Fruit fly (Drosophila melanogaster) whole organism, embryonic: ENCODE data around the gene CG34309.

Experiments
- Antp ChIP-seq: fragments of 200-800 bp; sonication (Bioruptor generic); optimal IDR thresholded peaks from 3 replicates; lab custom pipeline; 2016; ENCODE audit warnings: missing biosample characterization, missing genetic modification characterization
- CG10959 ChIP-seq: fragments of 200-800 bp; sonication (Bioruptor generic); IDR thresholded peaks from 2 replicates; pipeline ENCODE4 v1.3.6; 2022; ENCODE audit warnings: missing biosample characterization, missing genetic modification characterization
- CG11504 ChIP-seq: fragments of 200-800 bp; sonication (Bioruptor generic); optimal IDR thresholded peaks from 3 replicates; lab custom pipeline; 2019; ENCODE audit warnings: missing biosample characterization, mild to moderate bottlenecking, missing genetic modification characterization, moderate library complexity
- CG13894 ChIP-seq: fragments of 200-800 bp; sonication (Bioruptor generic); optimal IDR thresholded peaks from 3 replicates; lab custom pipeline; 2018; ENCODE audit warnings: missing biosample characterization, mild to moderate bottlenecking, missing genetic modification characterization, moderate library complexity
- CG18599 ChIP-seq: fragments of 200-800 bp; sonication (Bioruptor generic); optimal IDR thresholded peaks from 3 replicates; lab custom pipeline; 2017; ENCODE audit warnings: missing biosample characterization, missing genetic modification characterization, mild to moderate bottlenecking, moderate library complexity, missing genetic modification reagents
- CG2120 ChIP-seq: fragments of 200-800 bp; sonication (Bioruptor generic); optimal IDR thresholded peaks from 3 replicates; lab custom pipeline; 2016; ENCODE audit warnings: missing biosample characterization, missing genetic modification characterization
- CG2678 ChIP-seq: fragments of 200-800 bp; sonication (Bioruptor generic); optimal IDR thresholded peaks from 3 replicates; lab custom pipeline; 2019; ENCODE audit warnings: missing biosample characterization, mild to moderate bottlenecking, missing genetic modification characterization, moderate library complexity
- CG3281 ChIP-seq: fragments of 200-800 bp; sonication (Bioruptor generic); optimal IDR thresholded peaks from 3 replicates; lab custom pipeline; 2017; ENCODE audit warnings: missing biosample characterization, mild to moderate bottlenecking, missing genetic modification characterization
- CG34376 ChIP-seq: fragments of 200-800 bp; sonication (Bioruptor generic); optimal IDR thresholded peaks from 2 replicates; lab custom pipeline; 2018; ENCODE audit warnings: missing biosample characterization, mild to moderate bottlenecking, missing genetic modification characterization
- CG34422 ChIP-seq: fragments of 200-800 bp; sonication (Bioruptor generic); IDR thresholded peaks from 3 replicates; pipeline ENCODE4 v1.3.6; 2022; ENCODE audit warnings: missing biosample characterization, missing genetic modification characterization
- CG7963 ChIP-seq: fragments of 200-800 bp; sonication (Bioruptor generic); IDR thresholded peaks from 3 replicates; pipeline ENCODE4 v1.3.6; 2022; ENCODE audit warnings: missing biosample characterization, missing genetic modification characterization; ENCODE audit not compliant: partially characterized antibody
- D19A ChIP-seq: fragments of 200-800 bp; optimal IDR thresholded peaks from 3 replicates; lab custom pipeline; 2019; ENCODE audit warnings: missing biosample characterization, mild to moderate bottlenecking, missing genetic modification characterization, moderate library complexity
- D19B ChIP-seq: fragments of 200-800 bp; sonication (Bioruptor generic); optimal IDR thresholded peaks from 2 replicates; lab custom pipeline; 2017; ENCODE audit warnings: missing biosample characterization, mild to moderate bottlenecking, missing genetic modification characterization
- Dbx ChIP-seq: fragments of 200-800 bp; sonication (Bioruptor generic); IDR thresholded peaks from 3 replicates; pipeline ENCODE4 v1.3.6; 2022; ENCODE audit warnings: missing biosample characterization, missing genetic modification characterization
- Dek ChIP-seq: fragments of 200-800 bp; sonication (Bioruptor generic); optimal IDR thresholded peaks from 3 replicates; lab custom pipeline; 2019; ENCODE audit warnings: missing biosample characterization, mild to moderate bottlenecking, missing genetic modification characterization, moderate library complexity
- Dref ChIP-seq: fragments of 200-800 bp; sonication (Bioruptor generic); IDR thresholded peaks from 2 replicates; pipeline ENCODE4 v1.3.6; 2022; ENCODE audit warnings: missing biosample characterization, missing genetic modification characterization
- Gug ChIP-seq: fragments of 200-800 bp; sonication (Bioruptor generic); IDR thresholded peaks from 4 replicates; pipeline ENCODE4 v1.3.6; 2022; ENCODE audit warnings: missing biosample characterization, missing genetic modification characterization
- Meics ChIP-seq: fragments of 200-800 bp; sonication (Bioruptor generic); optimal IDR thresholded peaks from 2 replicates; lab custom pipeline; 2017; ENCODE audit warnings: missing biosample characterization, mild to moderate bottlenecking, missing genetic modification characterization
- Nf-YC ChIP-seq: fragments of 200-800 bp; optimal IDR thresholded peaks from 3 replicates; lab custom pipeline; 2019; ENCODE audit warnings: missing biosample characterization, mild to moderate bottlenecking, missing genetic modification characterization, moderate library complexity
- Sox102F ChIP-seq: fragments of 200-800 bp; sonication (Bioruptor generic); optimal IDR thresholded peaks from 2 replicates; lab custom pipeline; 2018; ENCODE audit warnings: missing biosample characterization, mild to moderate bottlenecking, missing genetic modification characterization, moderate library complexity
- YL-1 ChIP-seq: fragments of 200-800 bp; sonication (Bioruptor generic); optimal IDR thresholded peaks from 3 replicates; lab custom pipeline; 2017; ENCODE audit warnings: missing biosample characterization, mild to moderate bottlenecking, missing genetic modification characterization
- abd-A ChIP-seq: fragments of 200-800 bp; sonication (Bioruptor generic); optimal IDR thresholded peaks from 3 replicates; lab custom pipeline; 2019; ENCODE audit warnings: missing biosample characterization, mild to moderate bottlenecking, missing genetic modification characterization, moderate library complexity
- amos ChIP-seq: fragments of 200-800 bp; sonication (Bioruptor generic); IDR thresholded peaks from 2 replicates; pipeline ENCODE4 v1.3.6; 2022; ENCODE audit warnings: missing biosample characterization, missing genetic modification characterization; ENCODE audit not compliant: partially characterized antibody
- chinmo ChIP-seq: fragments of 200-800 bp; sonication (Bioruptor generic); IDR thresholded peaks from 4 replicates; pipeline ENCODE4 v1.3.6; 2022; ENCODE audit warnings: missing biosample characterization, missing genetic modification characterization; ENCODE audit not compliant: partially characterized antibody
- exex ChIP-seq: fragments of 200-800 bp; sonication (Bioruptor generic); optimal IDR thresholded peaks from 4 replicates; lab custom pipeline; 2018; ENCODE audit warnings: missing biosample characterization, mild to moderate bottlenecking, missing genetic modification characterization, moderate library complexity
- fd64A ChIP-seq: fragments of 200-800 bp; sonication (Bioruptor generic); optimal IDR thresholded peaks from 3 replicates; lab custom pipeline; 2018; ENCODE audit warnings: missing biosample characterization, mild to moderate bottlenecking, missing genetic modification characterization
- ftz-f1 ChIP-seq: fragments of 200-800 bp; sonication (Bioruptor generic); optimal IDR thresholded peaks from 2 replicates; lab custom pipeline; 2016; ENCODE audit warnings: missing biosample characterization, missing genetic modification characterization
- gem ChIP-seq: fragments of 200-800 bp; sonication (Bioruptor generic); optimal IDR thresholded peaks from 2 replicates; lab custom pipeline; 2019; ENCODE audit warnings: missing biosample characterization, mild to moderate bottlenecking, missing genetic modification characterization, moderate library complexity
- grau ChIP-seq: fragments of 200-800 bp; optimal IDR thresholded peaks from 3 replicates; lab custom pipeline; 2019; ENCODE audit warnings: missing biosample characterization, mild to moderate bottlenecking, missing genetic modification characterization, moderate library complexity
- grn ChIP-seq: fragments of 200-800 bp; sonication (Bioruptor generic); optimal IDR thresholded peaks from 3 replicates; lab custom pipeline; 2017; ENCODE audit warnings: missing biosample characterization, missing genetic modification characterization
- hbn ChIP-seq: fragments of 200-800 bp; sonication (Bioruptor generic); IDR thresholded peaks from 2 replicates; pipeline ENCODE4 v1.3.6; 2022; ENCODE audit warnings: missing biosample characterization, missing genetic modification characterization; ENCODE audit not compliant: partially characterized antibody
- kay ChIP-seq: fragments of 200-800 bp; sonication (Bioruptor generic); optimal IDR thresholded peaks from 2 replicates; lab custom pipeline; 2016; ENCODE audit warnings: missing biosample characterization, missing genetic modification characterization
- row ChIP-seq: fragments of 200-800 bp; sonication (Bioruptor generic); IDR thresholded peaks from 3 replicates; pipeline ENCODE4 v1.3.6; 2022; ENCODE audit warnings: missing biosample characterization, missing genetic modification characterization
- sd ChIP-seq: fragments of 200-800 bp; sonication (Bioruptor generic); optimal IDR thresholded peaks from 3 replicates; lab custom pipeline; 2018; ENCODE audit warnings: missing biosample characterization, mild to moderate bottlenecking, missing genetic modification characterization, moderate library complexity
- sug ChIP-seq: fragments of 200-800 bp; optimal IDR thresholded peaks from 2 replicates; lab custom pipeline; 2019; ENCODE audit warnings: missing biosample characterization, mild to moderate bottlenecking, missing genetic modification characterization, moderate library complexity
- vfl ChIP-seq: fragments of 200-800 bp; sonication (Bioruptor generic); optimal IDR thresholded peaks from 2 replicates; lab custom pipeline; 2016; ENCODE audit warnings: missing biosample characterization, missing genetic modification characterization
- wdn ChIP-seq: fragments of 200-800 bp; sonication (Bioruptor generic); IDR thresholded peaks from 2 replicates; pipeline ENCODE4 v1.3.6; 2022; ENCODE audit warnings: missing biosample characterization, missing genetic modification characterization

The CG34309 gene

dm6 chr3R:13371840-13372680 lies at the start of gene CG34309, which contains the start of gene Lip3:
CG34309 (plus strand) TSS chr3R:13372630.
Lip3 (minus strand) TSS chr3R:13371904.
- TF ChIP-seq Antp (GFP tag; lab: Kevin White, UChicago): no peak
- peak; percentile 18 for TF ChIP-seq CG18599
- TF ChIP-seq CG34376 (GFP tag; lab: Kevin White, UChicago): peak; percentile 25
- TF ChIP-seq D19B (GFP tag; lab: Kevin White, UChicago): peak; percentile 42
- TF ChIP-seq CG7963: no peak
- TF ChIP-seq row (GFP tag; lab: Robert Waterston, UW): peak; percentile 38; the same call in 1 of the 3 replicates
- TF ChIP-seq Dref (GFP tag; lab: Robert Waterston, UW): no peak
- peak; percentile 95 for TF ChIP-seq CG11504
- peak; percentile 2 for TF ChIP-seq CG3281 (GFP tag; lab: Kevin White, UChicago)
- TF ChIP-seq grau (tag; lab: Kevin White, UChicago): peak; percentile 8
- 0 out of 2 replicates have a peak, but pooled peaks have one; percentile 22 for TF ChIP-seq CG10959 (GFP tag; lab: Robert Waterston, UW)
- 0 out of 3 replicates have a peak, but pooled peaks have one; percentile 11 for TF ChIP-seq Dbx (GFP tag; lab: Robert Waterston, UW)
- TF ChIP-seq Sox102F: peak; percentile 3
- 0 out of 2 replicates have a peak, but pooled peaks have one; percentile 18 for TF ChIP-seq wdn (GFP tag; lab: Robert Waterston, UW)
- TF ChIP-seq gem (tag; lab: Kevin White, UChicago): peak; percentile 39
- TF ChIP-seq sug: peak; percentile 73
- TF ChIP-seq Meics (GFP tag; lab: Kevin White, UChicago): peak; percentile 12
- peak; percentile 24 for TF ChIP-seq CG2120 (GFP tag; lab: Kevin White, UChicago)
- TF ChIP-seq vfl (GFP tag; lab: Kevin White, UChicago): no peak
- TF ChIP-seq CG2678 (tag; lab: Kevin White, UChicago): peak; percentile 44
- TF ChIP-seq YL-1 (GFP tag; lab: Kevin White, UChicago): no peak
- peak; percentile 83 for TF ChIP-seq exex (tag; lab: Kevin White, UChicago)
- TF ChIP-seq Dek (tag; lab: Kevin White, UChicago): peak; percentile 17
- peak; percentile 50 for TF ChIP-seq grn (GFP tag; lab: Kevin White, UChicago)
- TF ChIP-seq, all 482 proteins: peak for 19

dm6 chr3R:13333031-13333430 lies 39.4 kb upstream of the CG34309 start:
- peak; percentile 57 for TF ChIP-seq abd-A (tag; lab: Kevin White, UChicago)
- no peak for TF ChIP-seq Gug (GFP tag; lab: Robert Waterston, UW)
- TF ChIP-seq amos (GFP tag; lab: Robert Waterston, UW): no peak
- TF ChIP-seq ftz-f1: no peak
- TF ChIP-seq chinmo: peak; percentile 80; the same call in 2 of the 4 replicates
- TF ChIP-seq exex (tag; lab: Kevin White, UChicago): no peak
- TF ChIP-seq CG13894 (tag; lab: Kevin White, UChicago): peak; percentile 2
- TF ChIP-seq Dek (tag; lab: Kevin White, UChicago): no peak
- TF ChIP-seq hbn (GFP tag; lab: Robert Waterston, UW): no peak
- TF ChIP-seq sd: peak; percentile 81
- TF ChIP-seq fd64A (GFP tag; lab: Kevin White, UChicago): no peak
- TF ChIP-seq CG34422 (GFP tag; lab: Robert Waterston, UW): no peak
- no peak for TF ChIP-seq kay (GFP tag; lab: Kevin White, UChicago)
- TF ChIP-seq D19A: no peak
- no peak for TF ChIP-seq Nf-YC (tag; lab: Kevin White, UChicago)
